Worm (Caenorhabditis elegans): Measurements from ENCODE around the gene F38E11.6.

F38E11.6 gene

DNA sequence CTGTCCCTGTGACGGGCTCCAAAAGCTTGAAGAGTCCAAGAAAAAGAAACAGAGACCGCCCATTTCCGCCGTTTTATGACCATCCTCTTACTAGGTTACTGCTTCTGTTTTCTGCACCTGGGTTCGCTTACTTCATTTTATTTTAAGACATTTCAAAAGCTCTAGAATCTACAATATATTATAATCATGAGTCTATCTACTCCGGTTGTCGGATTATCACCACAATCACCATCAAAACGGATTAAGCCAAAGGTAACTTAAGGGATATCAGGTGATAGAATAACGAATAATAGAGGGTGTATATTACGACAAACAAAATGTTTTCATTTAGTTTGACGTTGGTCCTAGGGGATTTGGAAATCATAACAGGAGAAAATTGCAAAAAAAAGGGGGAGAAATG, 35.0 kb downstream of the F38E11.6 start:
- TF ChIP-seq K12H6.12 (tag; optimal IDR thresholded peaks at IDR 0.05) (no peak), efl-1 (GFP tag; optimal IDR thresholded peaks at IDR 0.05) (no peak), mcd-1 (GFP tag; IDR thresholded peaks at IDR 0.05) (no peak)

ce11 chrIV:9427959-9428358, 39.4 kb downstream of the F38E11.6 start, which contains the start of gene F59B8.1:
Gene F59B8.1 (plus strand): TSS chrIV:9428259.
- TF ChIP-seq die-1 (tag; optimal IDR thresholded peaks at IDR 0.05): no peak
- no peak for TF ChIP-seq nhr-80 (tag; optimal IDR thresholded peaks at IDR 0.05)
- TF ChIP-seq F55B11.4 (tag; optimal IDR thresholded peaks at IDR 0.05; ENCODE audit: borderline replicate concordance, insufficient read depth): no peak

ce11 chrIV:9423095-9423494, 44.2 kb downstream of the F38E11.6 start, which contains the start of gene srxa-2:
Gene srxa-2 (plus strand): TSS chrIV:9423395.
- TF ChIP-seq tlf-1 (GFP tag; optimal IDR thresholded peaks at IDR 0.05) (no peak), F57A8.1 (GFP tag; optimal IDR thresholded peaks at IDR 0.05) (no peak), K11D2.4 (GFP tag; IDR thresholded peaks at IDR 0.05) (no peak), lin-35 (GFP tag; optimal IDR thresholded peaks at IDR 0.05) (no peak), mxl-1 (tag; optimal IDR thresholded peaks at IDR 0.05) (no peak), Y53G8AR.9 (GFP tag; conservative IDR thresholded peaks at IDR 0.05) (no peak), F22D6.2 (tag; optimal IDR thresholded peaks at IDR 0.05) (no peak), hsf-1 (GFP tag; IDR thresholded peaks at IDR 0.05) (no peak), dpl-1 (GFP tag; optimal IDR thresholded peaks at IDR 0.05) (no peak), nhr-80 (tag; optimal IDR thresholded peaks at IDR 0.05) (no peak), attf-6 (GFP tag; IDR thresholded peaks at IDR 0.05) (no peak), xnd-1 (tag; optimal IDR thresholded peaks at IDR 0.05) (no peak), ama-1 (optimal IDR thresholded peaks at IDR 0.05) (no peak), ama-1 (GFP tag; optimal IDR thresholded peaks at IDR 0.05) (no peak), lin-40 (tag; optimal IDR thresholded peaks at IDR 0.05) (no peak)

DNA sequence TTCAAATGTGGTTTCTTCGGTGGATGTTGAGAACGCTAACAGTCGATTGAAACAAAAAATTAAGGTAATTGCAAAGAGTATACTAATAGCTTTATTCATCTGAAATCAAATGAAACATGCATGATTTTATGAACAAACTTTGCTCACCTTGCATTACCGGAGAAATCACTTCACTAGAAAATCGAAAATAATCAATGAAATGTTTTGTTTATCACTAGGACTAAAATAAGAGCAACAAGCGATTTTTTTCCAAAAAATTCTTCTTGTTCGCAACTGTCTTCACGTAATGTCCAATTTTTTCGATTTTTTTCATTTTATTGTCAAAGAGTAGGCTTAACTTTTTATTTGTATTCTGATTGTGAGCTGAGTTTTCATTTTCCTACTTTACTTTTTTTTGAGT, 44.9 kb downstream of the F38E11.6 start, which contains the start of gene F56D5.9:
Gene F56D5.9 (minus strand): TSS at position 101 of the 400 bp plus-strand sequence.
- TF ChIP-seq pha-4 (tag; optimal IDR thresholded peaks at IDR 0.05): no peak
- no peak for TF ChIP-seq madf-10 (tag; optimal IDR thresholded peaks at IDR 0.05)
- TF ChIP-seq madf-8 (GFP tag; conservative IDR thresholded peaks at IDR 0.05): no peak
- TF ChIP-seq ztf-28 (GFP tag; IDR thresholded peaks at IDR 0.05): no peak
- TF ChIP-seq ztf-22 (GFP tag; optimal IDR thresholded peaks at IDR 0.05): no peak
- TF ChIP-seq lin-35 (GFP tag; optimal IDR thresholded peaks at IDR 0.05): no peak
- TF ChIP-seq ztf-25 (GFP tag; IDR thresholded peaks at IDR 0.05): no peak
- TF ChIP-seq lsy-27 (tag; optimal IDR thresholded peaks at IDR 0.05; ENCODE audit: borderline replicate concordance, insufficient read depth): no peak
- TF ChIP-seq xnd-1 (tag; optimal IDR thresholded peaks at IDR 0.05): no peak
- no peak for TF ChIP-seq aptf-3 (GFP tag; IDR thresholded peaks at IDR 0.05)
- no peak for TF ChIP-seq nhr-179 (tag; optimal IDR thresholded peaks at IDR 0.05)
- no peak for TF ChIP-seq ceh-58 (GFP tag; IDR thresholded peaks at IDR 0.05)
- no peak for TF ChIP-seq hlh-12 (tag; optimal IDR thresholded peaks at IDR 0.05)
- TF ChIP-seq cebp-2 (GFP tag; IDR thresholded peaks at IDR 0.05): no peak
- no peak for TF ChIP-seq B0019.2 (GFP tag; conservative IDR thresholded peaks at IDR 0.05)
- no peak for TF ChIP-seq ets-4 (GFP tag; optimal IDR thresholded peaks at IDR 0.05)
- no peak for TF ChIP-seq ZK185.1 (tag; optimal IDR thresholded peaks at IDR 0.05; ENCODE audit: poor library complexity, severe bottlenecking)
- no peak for TF ChIP-seq ztf-6 (GFP tag; IDR thresholded peaks at IDR 0.05)

Measured in whole organism, young adult.